Fruit fly (Drosophila melanogaster): ENCODE measurements around the gene CG3631.

Gene CG3631

DNA sequence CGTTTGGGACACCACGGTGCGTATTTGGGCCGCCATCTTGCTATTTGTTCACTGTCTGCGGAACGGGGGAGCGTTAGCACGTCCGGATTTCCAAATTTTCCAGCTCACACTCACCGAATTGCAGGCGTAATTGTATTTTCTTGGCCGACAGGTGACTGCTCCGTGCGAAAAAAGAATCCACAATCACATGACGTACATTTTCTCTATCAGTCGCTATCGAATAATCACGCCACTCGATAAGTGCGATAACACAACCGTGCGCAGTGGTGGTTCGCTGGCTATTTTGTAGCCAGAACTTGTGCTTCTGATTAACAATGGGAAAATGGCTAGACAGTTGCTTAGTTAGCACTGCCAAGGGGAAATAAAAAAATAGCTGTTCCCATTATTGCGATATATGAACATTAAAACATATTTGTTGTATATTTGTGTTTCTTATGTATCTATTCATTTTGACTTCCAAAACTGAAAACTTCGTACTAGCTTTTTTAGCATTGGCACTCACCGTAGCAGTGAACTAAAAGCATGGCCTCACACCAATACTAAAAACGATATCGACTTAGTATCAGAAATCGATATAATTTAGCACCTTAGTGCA is 24.7 kb downstream of the CG3631 start, which contains the start of gene VhaPPA1-1 (continued):
- TF ChIP-seq Optix (GFP tag; IDR thresholded peaks at IDR 0.05) (no peak), lola (GFP tag; optimal IDR thresholded peaks at IDR 0.05) (peak in 1 of 3 experiments; percentile 42), Atf6 (GFP tag; IDR thresholded peaks at IDR 0.05) (no peak), dmrt11E (tag; optimal IDR thresholded peaks at IDR 0.05) (peak; percentile 27), vnd (GFP tag; IDR thresholded peaks at IDR 0.05; ENCODE audit: partially characterized antibody) (no peak; the same call in 2 of the 3 replicates), Sry-β (GFP tag; optimal IDR thresholded peaks at IDR 0.05) (peak; percentile 97), CG12769 (tag; optimal IDR thresholded peaks at IDR 0.05) (no peak), CG30403 (GFP tag; optimal IDR thresholded peaks at IDR 0.05) (peak; percentile 28), CG11456 (GFP tag; IDR thresholded peaks at IDR 0.05) (no peak), dan (GFP tag; IDR thresholded peaks at IDR 0.05) (no peak), CG30020 (tag; optimal IDR thresholded peaks at IDR 0.05) (peak; percentile 65), CG16813 (GFP tag; IDR thresholded peaks at IDR 0.05; ENCODE audit: partially characterized antibody) (peak; percentile 63; the same call in 2 of the 3 replicates), Myb (GFP tag; optimal IDR thresholded peaks at IDR 0.05) (peak; percentile 95), CG9817 (tag; optimal IDR thresholded peaks at IDR 0.05) (peak; percentile 16), cas (GFP tag; IDR thresholded peaks at IDR 0.05) (no peak), CG34422 (GFP tag; IDR thresholded peaks at IDR 0.05) (peak; percentile 62; the same call in 1 of the 3 replicates), sens (GFP tag) (peak; percentile 82), CG10147 (GFP tag; optimal IDR thresholded peaks at IDR 0.05) (peak; percentile 58), CoRest (tag; optimal IDR thresholded peaks at IDR 0.05) (peak; percentile 57), CG18764 (GFP tag; optimal IDR thresholded peaks at IDR 0.05) (no peak), CG6654 (GFP tag; optimal IDR thresholded peaks at IDR 0.05) (no peak), zen (tag; optimal IDR thresholded peaks at IDR 0.05) (peak; percentile 52), Usf (GFP tag; optimal IDR thresholded peaks at IDR 0.05) (peak; percentile 72), CG12391 (tag; optimal IDR thresholded peaks at IDR 0.05) (peak; percentile 24), jing (GFP tag; optimal IDR thresholded peaks at IDR 0.05) (no peak), NK7.1 (GFP tag; optimal IDR thresholded peaks at IDR 0.05) (peak; percentile 9), Ssrp (tag; optimal IDR thresholded peaks at IDR 0.05) (peak; percentile 10), BEAF-32 (GFP tag; optimal IDR thresholded peaks at IDR 0.05) (peak; percentile 72), pb (GFP tag; optimal IDR thresholded peaks at IDR 0.05) (no peak), CG18011 (GFP tag; optimal IDR thresholded peaks at IDR 0.05) (peak; percentile 17), nmo (GFP tag; optimal IDR thresholded peaks at IDR 0.05) (peak; percentile 75), phol (tag; optimal IDR thresholded peaks at IDR 0.05) (peak; percentile 68), CG34376 (GFP tag; optimal IDR thresholded peaks at IDR 0.05) (peak; percentile 17), HmgZ (tag; optimal IDR thresholded peaks at IDR 0.05) (peak; percentile 42), unc-4 (GFP tag; IDR thresholded peaks at IDR 0.05; ENCODE audit: partially characterized antibody) (0 out of 2 replicates have a peak, but pooled peaks have one; percentile 26), cg (GFP tag; optimal IDR thresholded peaks at IDR 0.05) (no peak), CG11560 (tag; IDR thresholded peaks at IDR 0.05) (peak; percentile 99), Ets97D (GFP tag; optimal IDR thresholded peaks at IDR 0.05) (peak; percentile 84), trem (tag; optimal IDR thresholded peaks at IDR 0.05) (peak; percentile 71), Sry-δ (GFP tag; optimal IDR thresholded peaks at IDR 0.05) (peak; percentile 86), chm (GFP tag; IDR thresholded peaks at IDR 0.05) (peak; percentile 57; the same call in 1 of the 2 replicates), pan (optimal IDR thresholded peaks at IDR 0.05) (no peak), pan (GFP tag; optimal IDR thresholded peaks at IDR 0.05 in 1 of 2, IDR thresholded peaks at IDR 0.05 in 1 of 2) (peak in 1 of 2 experiments; percentile 11), YL-1 (GFP tag; optimal IDR thresholded peaks at IDR 0.05) (peak; percentile 88), Ada2b (GFP tag; IDR thresholded peaks at IDR 0.05) (0 out of 2 replicates have a peak, but pooled peaks have one; percentile 14), amos (GFP tag; IDR thresholded peaks at IDR 0.05; ENCODE audit: partially characterized antibody) (peak; percentile 40; the same call in 1 of the 2 replicates), CG17361 (GFP tag; IDR thresholded peaks at IDR 0.05) (peak; percentile 58; the same call in 2 of the 3 replicates), Med (GFP tag) (peak; percentile 77), HLHmδ (GFP tag; optimal IDR thresholded peaks at IDR 0.05) (peak; percentile 4)
